Fruit fly (Drosophila melanogaster) whole organism, wandering third instar larva: ENCODE data around the gene CG33648.

Experiments used
- Dfd ChIP-seq: fragments of >200 bp; optimal IDR thresholded peaks from 2 replicates; lab custom pipeline; 2017; ENCODE audit warnings: missing biosample characterization, missing genetic modification characterization
- Dif ChIP-seq: fragments of 200-275, 200-300 bp; sonication (Bioruptor generic); optimal IDR thresholded peaks from 2 replicates; lab custom pipeline; 2018; ENCODE audit warnings: missing biosample characterization, missing genetic modification characterization; ENCODE audit not compliant: partially characterized antibody
- GATAd ChIP-seq: sonication (Bioruptor generic); optimal IDR thresholded peaks from 2 replicates; lab custom pipeline; 2016; ENCODE audit warnings: missing biosample characterization, missing genetic modification characterization
- HLH106 ChIP-seq: fragments of 200-800 bp; optimal IDR thresholded peaks from 3 replicates; lab custom pipeline; 2019; ENCODE audit warnings: missing biosample characterization, mild to moderate bottlenecking, missing genetic modification characterization, moderate library complexity
- Hnf4 ChIP-seq: fragments of 200-800 bp; sonication (Bioruptor generic); optimal IDR thresholded peaks from 2 replicates; lab custom pipeline; 2016; ENCODE audit warnings: missing biosample characterization, mild to moderate bottlenecking, missing genetic modification characterization
- Hr78 ChIP-seq: fragments of >200 bp; optimal IDR thresholded peaks from 2 replicates; lab custom pipeline; 2017; ENCODE audit warnings: missing biosample characterization, missing genetic modification characterization
- Rel ChIP-seq, 2 experiments: fragments of 200-800 bp; sonication (Bioruptor generic) in 1 of 2; optimal IDR thresholded peaks; 2 replicates in 1 of 2; 3 replicates in 1 of 2; lab custom pipeline; 2016 to 2019; ENCODE audit warnings: mild to moderate bottlenecking in 2 of 2, missing biosample characterization in 2 of 2, missing genetic modification characterization in 2 of 2, moderate library complexity in 1 of 2
- Vsx2 ChIP-seq: fragments of 200-300, 225-300 bp; sonication (Bioruptor generic); optimal IDR thresholded peaks from 2 replicates; lab custom pipeline; 2018; ENCODE audit warnings: missing biosample characterization, missing genetic modification characterization; ENCODE audit not compliant: partially characterized antibody
- dmrt93B ChIP-seq: fragments of 200-800 bp; sonication (Bioruptor generic); optimal IDR thresholded peaks from 2 replicates; lab custom pipeline; 2018; ENCODE audit warnings: missing biosample characterization, mild to moderate bottlenecking, missing genetic modification characterization
- h ChIP-seq: fragments of 200-800 bp; sonication (Bioruptor generic); optimal IDR thresholded peaks from 3 replicates; lab custom pipeline; 2016; ENCODE audit warnings: missing biosample characterization, mild to moderate bottlenecking, missing genetic modification characterization
- jim ChIP-seq: fragments of 175-275, 200-325 bp; sonication (Bioruptor generic); optimal IDR thresholded peaks from 2 replicates; lab custom pipeline; 2016; ENCODE audit warnings: missing biosample characterization, mild to moderate bottlenecking, missing genetic modification characterization
- lola ChIP-seq: fragments of >200 bp; optimal IDR thresholded peaks from 2 replicates; lab custom pipeline; 2017; ENCODE audit warnings: missing biosample characterization, missing genetic modification characterization
- pan ChIP-seq: fragments of >200 bp; optimal IDR thresholded peaks from 2 replicates; lab custom pipeline; 2017
- psq ChIP-seq: fragments of 200-800 bp; sonication (Bioruptor generic); optimal IDR thresholded peaks from 3 replicates; lab custom pipeline; 2017; ENCODE audit warnings: missing biosample characterization, mild to moderate bottlenecking, missing genetic modification characterization, moderate library complexity

DNA sequence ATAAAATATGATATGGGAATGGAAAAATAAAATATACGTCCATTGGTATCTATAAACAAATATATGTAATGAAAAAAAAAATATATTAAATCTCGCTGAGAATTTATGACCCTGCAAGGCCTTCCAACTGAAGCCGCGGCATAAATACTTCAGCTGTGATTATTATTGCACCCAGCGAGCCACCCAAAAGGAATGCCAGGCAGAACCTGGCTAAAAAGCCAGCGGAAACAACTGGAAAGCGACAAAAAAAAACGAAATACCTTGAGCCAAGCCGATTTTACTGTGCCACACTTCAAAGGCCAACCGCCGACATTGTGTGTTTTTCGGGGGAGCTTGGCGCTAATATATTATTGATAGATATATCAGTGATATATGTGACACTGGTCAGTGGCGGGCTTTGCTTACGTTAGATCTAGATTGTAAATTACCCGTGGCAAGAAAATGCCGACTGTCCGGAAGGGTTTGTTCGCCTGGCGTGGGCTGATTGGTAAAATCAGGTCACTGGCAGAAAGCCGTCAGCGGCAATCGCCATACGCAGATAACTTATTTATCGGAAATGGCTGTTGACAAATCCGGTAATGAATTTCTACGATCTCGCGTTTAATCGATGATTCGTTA, 25.6 kb upstream of the CG33648 start:
- TF ChIP-seq lola (GFP tag; lab: Kevin White, UChicago) (no peak), psq (no peak), Hr78 (no peak), Dfd (GFP tag; lab: Kevin White, UChicago) (no peak), jim (GFP tag; lab: Kevin White, UChicago) (no peak), pan (no peak), Rel (GFP tag; optimal IDR thresholded peaks at IDR 0.05; lab: Kevin White, UChicago) (no peak), Rel (tag; optimal IDR thresholded peaks at IDR 0.05; lab: Kevin White, UChicago) (no peak), GATAd (GFP tag; lab: Kevin White, UChicago) (no peak), h (GFP tag; lab: Kevin White, UChicago) (no peak), HLH106 (no peak), dmrt93B (GFP tag; lab: Kevin White, UChicago) (no peak), Vsx2 (GFP tag; lab: Kevin White, UChicago) (no peak), Dif (no peak), Hnf4 (GFP tag; lab: Kevin White, UChicago) (no peak)
